Worm (Caenorhabditis elegans) whole organism, L4 larva: ENCODE measurements around the gene srh-173.

Source experiments
- R02D3.7 ChIP-seq: fragments of 150-350 bp; sonication (generic microtip); optimal IDR thresholded peaks from 3 replicates; lab custom pipeline; 2014; ENCODE audit warnings: missing biosample characterization, missing genetic modification characterization
- ZK546.5 ChIP-seq, 2 experiments: sonication (generic microtip); optimal IDR thresholded peaks; 2 replicates each; lab custom pipeline; 2017; ENCODE audit warnings: missing biosample characterization in 2 of 2, missing genetic modification characterization in 2 of 2
- ctbp-1 ChIP-seq: fragments of 200-800 bp; sonication (Bioruptor generic); IDR thresholded peaks from 2 replicates; pipeline ENCODE4 v1.3.6; 2022; ENCODE audit warnings: missing genetic modification reagents, missing genetic modification characterization, missing compliant biosample characterization
- unc-130 ChIP-seq: sonication (generic microtip); optimal IDR thresholded peaks from 2 replicates; lab custom pipeline; 2016; ENCODE audit warnings: missing genetic modification reagents, missing genetic modification characterization, missing compliant biosample characterization

ce11 chrV:20007470-20007869 is 34.4 kb downstream of the srh-173 start, which contains the start of gene Y60A3A.23:
- TF ChIP-seq ZK546.5 (tag; optimal IDR thresholded peaks at IDR 0.05; lab: Kevin White, UChicago) (no peak), ctbp-1 (GFP tag; lab: Robert Waterston, UW) (no peak), R02D3.7 (tag; lab: Kevin White, UChicago) (no peak), unc-130 (GFP tag; lab: Kevin White, UChicago) (no peak)
